Worm (Caenorhabditis elegans): ENCODE data around the gene gst-6.
A peak's percentile ranks its signal among the peaks of the same experiment; 100 is the strongest.

ce11 chrII:4925198-4925764 lies 45.6 kb downstream of the gst-6 start, which contains the start of gene aagr-2:
- TF ChIP-seq Y116A8C.19 (tag; optimal IDR thresholded peaks at IDR 0.05; ENCODE audit: borderline replicate concordance) (no peak), fkh-10 (GFP tag; optimal IDR thresholded peaks at IDR 0.05) (no peak), blmp-1 (tag; optimal IDR thresholded peaks at IDR 0.05) (no peak), fos-1 (tag; optimal IDR thresholded peaks at IDR 0.05) (no peak), skn-1 (tag; optimal IDR thresholded peaks at IDR 0.05) (no peak), pqm-1 (tag; optimal IDR thresholded peaks at IDR 0.05) (peak; percentile 67), unc-130 (tag; optimal IDR thresholded peaks at IDR 0.05) (no peak), unc-62 (GFP tag; optimal IDR thresholded peaks at IDR 0.05) (no peak), efl-3 (GFP tag; optimal IDR thresholded peaks at IDR 0.05) (no peak), lsy-2 (tag; optimal IDR thresholded peaks at IDR 0.05) (no peak)
